Worm (Caenorhabditis elegans): ENCODE results near the gene gst-38.

DNA sequence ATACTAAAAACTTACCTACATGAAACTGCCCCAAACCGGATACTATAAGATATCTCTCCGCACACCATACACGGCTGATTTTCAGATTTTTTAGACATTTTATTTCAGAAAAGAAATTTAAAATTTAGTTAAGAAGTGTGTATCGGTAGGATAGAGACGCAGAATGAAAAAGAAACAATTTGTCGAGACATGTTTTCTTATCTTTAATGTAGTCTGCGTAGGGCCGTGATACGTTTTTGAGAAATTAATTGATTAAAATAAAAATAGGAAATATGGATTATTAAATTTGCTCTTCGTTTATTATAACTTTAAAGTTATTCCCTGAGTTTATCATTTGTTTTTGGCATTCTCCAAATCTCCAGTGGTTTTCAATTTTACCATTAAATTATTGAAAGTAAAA lies 8.4 kb upstream of the gst-38 start, which contains the start of gene nhr-108:
- TF ChIP-seq F23B12.7 (tag; optimal IDR thresholded peaks at IDR 0.05; ENCODE audit: insufficient read depth) = no peak
- no peak for TF ChIP-seq F33H1.4 (GFP tag; IDR thresholded peaks at IDR 0.05)
- no peak for TF ChIP-seq ztf-18 (tag; optimal IDR thresholded peaks at IDR 0.05)
- no peak for TF ChIP-seq ceh-58 (GFP tag; IDR thresholded peaks at IDR 0.05)
- TF ChIP-seq athp-1 (tag; optimal IDR thresholded peaks at IDR 0.05) = no peak
- no peak for TF ChIP-seq unc-130 (GFP tag; optimal IDR thresholded peaks at IDR 0.05)
- no peak for TF ChIP-seq sea-2 (GFP tag; IDR thresholded peaks at IDR 0.05)
- no peak for TF ChIP-seq snpc-4 (GFP tag; optimal IDR thresholded peaks at IDR 0.05)
- TF ChIP-seq snpc-4 (tag; optimal IDR thresholded peaks at IDR 0.05) = no peak
- TF ChIP-seq nfyb-1 (GFP tag; IDR thresholded peaks at IDR 0.05) = no peak
- TF ChIP-seq repo-1 (tag; optimal IDR thresholded peaks at IDR 0.05) = no peak
- no peak for TF ChIP-seq attf-5 (GFP tag; optimal IDR thresholded peaks at IDR 0.05)
- TF ChIP-seq madf-6 (GFP tag; IDR thresholded peaks at IDR 0.05) = no peak
